Worm (Caenorhabditis elegans): Measurements from ENCODE around the gene C39E6.2.

C39E6.2 gene

ce11 chrX:4742285-4742684, 12.6 kb downstream of the C39E6.2 start:
- TF ChIP-seq tbx-8 (GFP tag; optimal IDR thresholded peaks at IDR 0.05) (no peak), cnd-1 (tag; optimal IDR thresholded peaks at IDR 0.05) (peak; percentile 26)

DNA sequence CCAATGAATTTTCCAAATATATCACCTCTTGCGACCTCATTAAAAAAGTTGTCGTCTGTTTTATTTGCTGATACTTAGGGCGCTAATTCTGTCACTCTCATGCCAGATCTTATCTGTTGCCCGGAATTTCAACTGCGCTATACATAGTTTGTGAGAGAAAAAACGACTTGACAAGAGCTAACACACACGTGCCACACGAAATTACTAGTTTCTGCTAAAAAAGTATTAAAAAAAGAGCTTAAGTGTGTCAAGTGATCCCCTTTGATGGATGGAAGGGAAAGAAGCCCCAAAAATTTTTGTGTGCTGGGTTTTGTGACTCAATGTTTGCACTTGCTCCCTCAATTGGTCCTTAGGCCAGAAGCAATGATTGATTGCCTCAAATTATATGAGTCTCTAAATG, 14.3 kb downstream of the C39E6.2 start:
- TF ChIP-seq nhr-76 (tag; optimal IDR thresholded peaks at IDR 0.05) (no peak), unc-39 (tag; optimal IDR thresholded peaks at IDR 0.05) (no peak), nhr-28 (tag; optimal IDR thresholded peaks at IDR 0.05) (no peak), nhr-237 (tag; optimal IDR thresholded peaks at IDR 0.05) (no peak), flh-1 (GFP tag; optimal IDR thresholded peaks at IDR 0.05) (no peak), unc-62 (GFP tag; optimal IDR thresholded peaks at IDR 0.05) (no peak), snpc-4 (tag; optimal IDR thresholded peaks at IDR 0.05) (no peak), zip-8 (tag; optimal IDR thresholded peaks at IDR 0.05) (no peak), mab-5 (tag; optimal IDR thresholded peaks at IDR 0.05) (no peak), sptf-1 (tag; optimal IDR thresholded peaks at IDR 0.05) (no peak), ceh-83 (GFP tag; optimal IDR thresholded peaks at IDR 0.05) (no peak), ceh-43 (GFP tag; optimal IDR thresholded peaks at IDR 0.05) (no peak), tbx-8 (GFP tag; optimal IDR thresholded peaks at IDR 0.05) (no peak), elt-3 (tag; optimal IDR thresholded peaks at IDR 0.05) (no peak), unc-120 (tag; optimal IDR thresholded peaks at IDR 0.05; ENCODE audit: poor library complexity, severe bottlenecking) (no peak), sem-2 (GFP tag; optimal IDR thresholded peaks at IDR 0.05) (no peak), ceh-39 (tag; optimal IDR thresholded peaks at IDR 0.05) (no peak), pha-4 (tag; optimal IDR thresholded peaks at IDR 0.05) (no peak)

DNA sequence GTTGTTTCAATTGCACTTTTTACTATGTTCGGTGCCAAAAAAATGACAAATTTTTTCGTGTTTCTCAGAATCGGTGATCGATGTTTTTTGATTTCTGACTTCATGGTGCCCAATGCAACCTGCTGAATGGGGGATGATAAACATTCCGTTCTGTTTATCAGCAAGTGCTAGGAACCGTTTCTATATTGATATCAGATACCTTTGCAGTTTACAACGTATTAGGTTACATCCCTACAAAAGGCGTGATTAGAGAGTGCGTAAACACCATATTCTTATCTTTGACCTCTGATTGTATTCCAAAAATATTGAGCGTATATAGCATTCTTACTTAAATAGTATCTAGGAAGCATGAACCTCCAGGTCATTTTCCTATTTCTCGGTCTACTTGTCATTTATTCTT, 22.2 kb downstream of the C39E6.2 start, which contains the start of gene aman-1:
TSS of gene aman-1 (plus strand) at position 344 of the 400 bp plus-strand sequence.
- TF ChIP-seq mab-5 (tag; optimal IDR thresholded peaks at IDR 0.05) = no peak
- no peak for TF ChIP-seq sptf-1 (tag; optimal IDR thresholded peaks at IDR 0.05)
- no peak for TF ChIP-seq nhr-12 (tag; optimal IDR thresholded peaks at IDR 0.05)
- no peak for TF ChIP-seq ztf-11 (tag; optimal IDR thresholded peaks at IDR 0.05)
- no peak for TF ChIP-seq blmp-1 (tag; optimal IDR thresholded peaks at IDR 0.05)
- no peak for TF ChIP-seq ceh-43 (GFP tag; optimal IDR thresholded peaks at IDR 0.05)
- TF ChIP-seq drap-1 (GFP tag; optimal IDR thresholded peaks at IDR 0.05) = no peak
- no peak for TF ChIP-seq elt-3 (tag; optimal IDR thresholded peaks at IDR 0.05)
- no peak for TF ChIP-seq pha-4 (tag; optimal IDR thresholded peaks at IDR 0.05)
- TF ChIP-seq unc-120 (tag; optimal IDR thresholded peaks at IDR 0.05; ENCODE audit: poor library complexity, severe bottlenecking) = no peak
- no peak for TF ChIP-seq hlh-1 (tag; optimal IDR thresholded peaks at IDR 0.05)
- TF ChIP-seq mep-1 (tag; optimal IDR thresholded peaks at IDR 0.05) = no peak
- TF ChIP-seq zip-8 (tag; optimal IDR thresholded peaks at IDR 0.05) = no peak
- TF ChIP-seq M03D4.4 (tag; optimal IDR thresholded peaks at IDR 0.05) = no peak
- TF ChIP-seq lin-32 (GFP tag; optimal IDR thresholded peaks at IDR 0.05) = no peak
- TF ChIP-seq elt-1 (tag; optimal IDR thresholded peaks at IDR 0.05; ENCODE audit: borderline replicate concordance, insufficient read depth) = no peak
- no peak for TF ChIP-seq ces-1 (GFP tag; optimal IDR thresholded peaks at IDR 0.05)

ce11 chrX:4727388-4727787, 27.5 kb downstream of the C39E6.2 start, which contains the start of gene acc-3:
TSS of gene acc-3 (minus strand) at chrX:4727488.
- TF ChIP-seq lin-32 (GFP tag; optimal IDR thresholded peaks at IDR 0.05) (no peak), nhr-2 (tag; optimal IDR thresholded peaks at IDR 0.05) (no peak), ceh-43 (GFP tag; optimal IDR thresholded peaks at IDR 0.05) (no peak), nhr-237 (tag; optimal IDR thresholded peaks at IDR 0.05) (no peak), flh-1 (GFP tag; optimal IDR thresholded peaks at IDR 0.05) (no peak), unc-62 (GFP tag; optimal IDR thresholded peaks at IDR 0.05) (no peak), zip-8 (tag; optimal IDR thresholded peaks at IDR 0.05) (no peak), elt-3 (tag; optimal IDR thresholded peaks at IDR 0.05) (no peak), unc-39 (tag; optimal IDR thresholded peaks at IDR 0.05) (no peak), ces-1 (GFP tag; optimal IDR thresholded peaks at IDR 0.05) (no peak), ham-2 (GFP tag; optimal IDR thresholded peaks at IDR 0.05) (no peak), lsy-2 (tag; optimal IDR thresholded peaks at IDR 0.05) (no peak), unc-120 (tag; optimal IDR thresholded peaks at IDR 0.05; ENCODE audit: poor library complexity, severe bottlenecking) (no peak), bed-3 (GFP tag; optimal IDR thresholded peaks at IDR 0.05) (no peak), nhr-28 (tag; optimal IDR thresholded peaks at IDR 0.05) (no peak), nhr-12 (tag; optimal IDR thresholded peaks at IDR 0.05) (no peak), nhr-76 (tag; optimal IDR thresholded peaks at IDR 0.05) (no peak), M03D4.4 (tag; optimal IDR thresholded peaks at IDR 0.05) (no peak)

All from whole organism, mixed stage, embryonic.